Fruit fly (Drosophila melanogaster) whole organism, larva: ENCODE measurements around the gene Kots.

Experiments
- noc ChIP-seq: fragments of 200-800 bp; sonication (Bioruptor generic); optimal IDR thresholded peaks from 3 replicates; lab custom pipeline; 2019; ENCODE audit warnings: missing biosample characterization, mild to moderate bottlenecking, missing genetic modification characterization, moderate library complexity

The Kots gene

DNA sequence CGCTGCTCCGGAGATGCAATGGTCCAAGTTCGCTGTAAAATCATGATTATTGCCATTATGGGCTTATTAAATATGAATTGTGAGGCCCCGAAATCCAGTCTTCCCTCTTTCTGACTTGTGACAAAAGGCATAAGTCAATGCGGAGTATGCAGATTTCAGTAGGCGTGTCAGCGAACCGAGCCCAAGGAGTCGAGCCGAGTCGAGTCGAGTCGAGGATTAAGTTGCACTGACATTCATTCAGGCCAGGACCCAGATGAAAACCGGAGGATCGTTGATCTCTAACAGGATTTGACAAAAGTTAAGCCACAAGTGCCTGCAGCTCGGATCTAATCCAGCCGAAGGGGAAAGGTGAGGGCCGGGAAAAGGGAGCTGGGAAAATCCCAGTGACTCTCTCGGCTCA lies 52.7 kb downstream of the Kots start:
- TF ChIP-seq noc (tag; lab: Kevin White, UChicago), result no peak
